Fruit fly (Drosophila melanogaster) whole organism, embryonic: Measurements from ENCODE around the gene Cralbp.

Experiments
- Atf-2 ChIP-seq: fragments of 200-800 bp; sonication (Bioruptor generic); optimal IDR thresholded peaks from 2 replicates; lab custom pipeline; 2016; ENCODE audit warnings: missing biosample characterization, missing genetic modification characterization
- CG13123 ChIP-seq: fragments of 200-800 bp; sonication (Bioruptor generic); optimal IDR thresholded peaks from 2 replicates; lab custom pipeline; 2016; ENCODE audit warnings: missing biosample characterization, missing genetic modification characterization
- CG31441 ChIP-seq: fragments of 200-800 bp; sonication (Bioruptor generic); IDR thresholded peaks from 2 replicates; pipeline ENCODE4 v1.3.6; 2022; ENCODE audit warnings: missing biosample characterization, missing genetic modification characterization
- CG8281 ChIP-seq: fragments of 200-800 bp; sonication (Bioruptor generic); optimal IDR thresholded peaks from 2 replicates; lab custom pipeline; 2018; ENCODE audit warnings: missing biosample characterization, mild to moderate bottlenecking, missing genetic modification characterization, moderate library complexity
- HLHmδ ChIP-seq: fragments of 200-800 bp; sonication (Bioruptor generic); optimal IDR thresholded peaks from 2 replicates; lab custom pipeline; 2018; ENCODE audit warnings: missing biosample characterization, mild to moderate bottlenecking, missing genetic modification characterization, moderate library complexity
- Tbp ChIP-seq: fragments of >200 bp; optimal IDR thresholded peaks from 2 replicates; lab custom pipeline; 2018; ENCODE audit warnings: missing biosample characterization, missing genetic modification characterization
- aop ChIP-seq: fragments of 200-800 bp; sonication (Bioruptor generic); IDR thresholded peaks from 2 replicates; pipeline ENCODE4 v1.3.6; 2022; ENCODE audit warnings: missing biosample characterization, missing genetic modification characterization
- dpn ChIP-seq, 2 experiments: fragments of 200-800 bp; sonication (Bioruptor generic); optimal IDR thresholded peaks; 3 replicates each; lab custom pipeline; 2016; ENCODE audit warnings: missing biosample characterization in 2 of 2, missing genetic modification characterization in 2 of 2
- gro ChIP-seq: fragments of 200-800 bp; sonication (Bioruptor generic); optimal IDR thresholded peaks from 2 replicates; lab custom pipeline; 2016; ENCODE audit warnings: missing biosample characterization, missing genetic modification characterization
- h ChIP-seq: fragments of >200 bp; optimal IDR thresholded peaks from 2 replicates; lab custom pipeline; 2017
- maf-S ChIP-seq: fragments of 200-800 bp; sonication (Bioruptor generic); optimal IDR thresholded peaks from 2 replicates; lab custom pipeline; 2016; ENCODE audit warnings: missing biosample characterization, missing genetic modification characterization
- mirr ChIP-seq: fragments of 200-800 bp; sonication (Bioruptor generic); optimal IDR thresholded peaks from 3 replicates; lab custom pipeline; 2018; ENCODE audit warnings: missing biosample characterization, mild to moderate bottlenecking, missing genetic modification characterization
- nom ChIP-seq: fragments of 200-800 bp; sonication (Bioruptor generic); optimal IDR thresholded peaks from 2 replicates; lab custom pipeline; 2017; ENCODE audit warnings: missing biosample characterization, missing genetic modification characterization, mild to moderate bottlenecking, moderate library complexity, missing genetic modification reagents
- pnt ChIP-seq: fragments of 200-800 bp; sonication (Bioruptor generic); optimal IDR thresholded peaks from 3 replicates; lab custom pipeline; 2016; ENCODE audit warnings: missing biosample characterization, missing genetic modification characterization

dm6 chr3L:5753605-5754365 lies 32.7 kb downstream of the Cralbp start:
- no peak for TF ChIP-seq Atf-2 (GFP tag; lab: Kevin White, UChicago)
- TF ChIP-seq maf-S (GFP tag; lab: Kevin White, UChicago): no peak
- no peak for TF ChIP-seq mirr (GFP tag; lab: Kevin White, UChicago)
- TF ChIP-seq dpn (GFP tag; optimal IDR thresholded peaks at IDR 0.05; lab: Kevin White, UChicago): no peak
- no peak for TF ChIP-seq CG13123 (GFP tag; lab: Kevin White, UChicago)
- TF ChIP-seq pnt (GFP tag; lab: Kevin White, UChicago): no peak
- TF ChIP-seq gro (GFP tag; lab: Kevin White, UChicago): peak; percentile 3
- TF ChIP-seq h: no peak
- TF ChIP-seq aop (GFP tag; lab: Robert Waterston, UW): no peak
- TF ChIP-seq CG8281: no peak
- no peak for TF ChIP-seq CG31441 (GFP tag; lab: Robert Waterston, UW)
- no peak for TF ChIP-seq Tbp (GFP tag; lab: Kevin White, UChicago)
- TF ChIP-seq HLHmδ: no peak
- no peak for TF ChIP-seq nom (GFP tag; lab: Kevin White, UChicago)
